Fruit fly (Drosophila melanogaster): ENCODE data around the gene CG11755.
A peak's percentile ranks its signal among the peaks of the same experiment; 100 is the strongest.

The CG11755 gene

dm6 chr3R:8669029-8669707 is 7.5 kb upstream of the CG11755 start (continued):
- TF ChIP-seq ftz-f1 (GFP tag; optimal IDR thresholded peaks at IDR 0.05) (peak; percentile 88), aop (GFP tag; IDR thresholded peaks at IDR 0.05) (peak; percentile 83), Atf6 (GFP tag; IDR thresholded peaks at IDR 0.05) (peak; percentile 97), pum (GFP tag; optimal IDR thresholded peaks at IDR 0.05) (peak; percentile 97), CG10959 (GFP tag; IDR thresholded peaks at IDR 0.05) (peak; percentile 94), CG5245 (GFP tag; optimal IDR thresholded peaks at IDR 0.05) (peak; percentile 97), hkb (optimal IDR thresholded peaks at IDR 0.05) (peak; percentile 31), hkb (GFP tag; IDR thresholded peaks at IDR 0.05) (peak; percentile 99), CG11560 (tag; IDR thresholded peaks at IDR 0.05) (peak; percentile 84), zen (tag; optimal IDR thresholded peaks at IDR 0.05) (peak; percentile 96), D19A (tag; optimal IDR thresholded peaks at IDR 0.05) (peak; percentile 96), CG2712 (tag; optimal IDR thresholded peaks at IDR 0.05) (peak; percentile 99), CG7556 (GFP tag; optimal IDR thresholded peaks at IDR 0.05) (peak; percentile 98), bsh (GFP tag; optimal IDR thresholded peaks at IDR 0.05) (peak; percentile 97 to 98), Ada2b (GFP tag; IDR thresholded peaks at IDR 0.05) (peak; percentile 97), fd96Cb (tag; optimal IDR thresholded peaks at IDR 0.05) (peak; percentile 97), btn (GFP tag; optimal IDR thresholded peaks at IDR 0.05) (peak; percentile 95), CG11456 (GFP tag; IDR thresholded peaks at IDR 0.05) (peak; percentile 94), ERR (GFP tag; optimal IDR thresholded peaks at IDR 0.05) (peak; percentile 96), chm (GFP tag; IDR thresholded peaks at IDR 0.05) (peak; percentile 98), nerfin-1 (tag; optimal IDR thresholded peaks at IDR 0.05) (peak; percentile 96), lola (GFP tag; optimal IDR thresholded peaks at IDR 0.05) (peak in 1 of 3 experiments; percentile 96), da (GFP tag; optimal IDR thresholded peaks at IDR 0.05) (peak; percentile 90), CG9727 (GFP tag; optimal IDR thresholded peaks at IDR 0.05) (peak; percentile 99), CG1647 (GFP tag; optimal IDR thresholded peaks at IDR 0.05) (peak; percentile 97), ham (GFP tag; IDR thresholded peaks at IDR 0.05) (peak; percentile 85), CG17385 (GFP tag; optimal IDR thresholded peaks at IDR 0.05) (peak; percentile 96), CG4360 (GFP tag; IDR thresholded peaks at IDR 0.05) (peak; percentile 86), CG3995 (GFP tag; optimal IDR thresholded peaks at IDR 0.05) (peak; percentile 78), YL-1 (GFP tag; optimal IDR thresholded peaks at IDR 0.05) (peak; percentile 88), CG17829 (tag; optimal IDR thresholded peaks at IDR 0.05) (peak; percentile 99), CTCF (GFP tag; optimal IDR thresholded peaks at IDR 0.05) (peak; percentile 69), pfk (GFP tag; optimal IDR thresholded peaks at IDR 0.05) (peak; percentile 73), CG12659 (GFP tag; optimal IDR thresholded peaks at IDR 0.05) (peak; percentile 99), dati (GFP tag; IDR thresholded peaks at IDR 0.05) (peak; percentile 94), H2.0 (GFP tag; IDR thresholded peaks at IDR 0.05) (peak; percentile 95), C15 (GFP tag; IDR thresholded peaks at IDR 0.05) (peak; percentile 94), CG7357 (GFP tag; IDR thresholded peaks at IDR 0.05) (peak; percentile 87), CG10209 (GFP tag; optimal IDR thresholded peaks at IDR 0.05) (peak; percentile 98), CG4730 (GFP tag; IDR thresholded peaks at IDR 0.05) (peak; percentile 89), Fer3 (tag; optimal IDR thresholded peaks at IDR 0.05) (peak; percentile 97), CG3407 (GFP tag; optimal IDR thresholded peaks at IDR 0.05) (peak; percentile 95), CG2678 (tag; optimal IDR thresholded peaks at IDR 0.05) (peak; percentile 98), CG11247 (GFP tag; IDR thresholded peaks at IDR 0.05) (peak; percentile 93), CG4404 (GFP tag; IDR thresholded peaks at IDR 0.05) (peak; percentile 88), CG14667 (GFP tag; IDR thresholded peaks at IDR 0.05) (peak; percentile 90), CG9215 (GFP tag; IDR thresholded peaks at IDR 0.05) (peak; percentile 89), org-1 (GFP tag; optimal IDR thresholded peaks at IDR 0.05) (peak; percentile 97), Ravus (GFP tag; IDR thresholded peaks at IDR 0.05) (peak; percentile 85), gfzf (GFP tag; optimal IDR thresholded peaks at IDR 0.05) (peak; percentile 32), CG17912 (GFP tag; optimal IDR thresholded peaks at IDR 0.05) (peak; percentile 84)

Data from whole organism, embryonic.